Worm (Caenorhabditis elegans): ENCODE measurements around the gene slcr-46.3.

DNA sequence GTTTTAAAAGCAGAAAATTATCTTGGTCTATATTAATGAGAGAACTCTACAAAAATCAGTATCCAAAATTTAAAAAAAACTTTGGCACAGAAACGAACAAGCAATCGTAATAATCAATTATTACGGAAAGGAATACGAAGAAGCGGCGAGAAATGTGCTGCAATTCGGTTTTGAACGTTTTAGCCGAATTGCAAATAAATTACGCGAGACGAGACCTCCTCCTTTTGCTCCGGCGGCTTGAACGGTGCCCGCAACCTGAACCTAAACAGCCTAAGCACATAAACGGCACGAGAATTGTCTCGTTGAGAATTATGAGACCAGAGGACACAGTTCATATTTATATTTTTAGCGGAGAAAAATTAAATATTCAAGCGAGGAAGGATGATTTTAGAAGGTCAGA lies 34.5 kb downstream of the slcr-46.3 start:
- no peak for TF ChIP-seq nhr-77 (tag; optimal IDR thresholded peaks at IDR 0.05)
- no peak for TF ChIP-seq elt-3 (tag; optimal IDR thresholded peaks at IDR 0.05)
- no peak for TF ChIP-seq lin-35 (GFP tag; optimal IDR thresholded peaks at IDR 0.05)
- TF ChIP-seq ceh-90 (tag; optimal IDR thresholded peaks at IDR 0.05) = no peak
- no peak for TF ChIP-seq nhr-85 (tag)
- TF ChIP-seq unc-86 (tag; optimal IDR thresholded peaks at IDR 0.05) = no peak
- TF ChIP-seq sptf-1 (tag; optimal IDR thresholded peaks at IDR 0.05) = no peak
- no peak for TF ChIP-seq fkh-4 (tag; optimal IDR thresholded peaks at IDR 0.05; ENCODE audit: borderline replicate concordance)
- TF ChIP-seq C04F5.9 (tag; optimal IDR thresholded peaks at IDR 0.05) = no peak
